Worm (Caenorhabditis elegans): ENCODE measurements around the gene R10E9.4.

The R10E9.4 gene

ce11 chrIII:3955674-3956073 is 16.9 kb downstream of the R10E9.4 start:
- TF ChIP-seq elt-1 (tag; optimal IDR thresholded peaks at IDR 0.05) (no peak), nhr-23 (tag; optimal IDR thresholded peaks at IDR 0.05) (no peak), C34F6.9 (tag; optimal IDR thresholded peaks at IDR 0.05) (peak; percentile 49), ZK546.5 (tag; optimal IDR thresholded peaks at IDR 0.05) (no peak), unc-62 (GFP tag; optimal IDR thresholded peaks at IDR 0.05) (no peak), crh-2 (tag; optimal IDR thresholded peaks at IDR 0.05) (peak; percentile 25), unc-39 (tag; optimal IDR thresholded peaks at IDR 0.05) (no peak), ztf-11 (tag; optimal IDR thresholded peaks at IDR 0.05) (no peak), peb-1 (tag; optimal IDR thresholded peaks at IDR 0.05) (no peak), F13H6.1 (tag; optimal IDR thresholded peaks at IDR 0.05) (peak; percentile 17), mab-5 (tag; optimal IDR thresholded peaks at IDR 0.05) (peak; percentile 9), lin-39 (tag; optimal IDR thresholded peaks at IDR 0.05) (no peak), ama-1 (optimal IDR thresholded peaks at IDR 0.05) (no peak), ceh-16 (tag; optimal IDR thresholded peaks at IDR 0.05) (no peak), R02D3.7 (tag; optimal IDR thresholded peaks at IDR 0.05) (no peak), nhr-6 (tag; optimal IDR thresholded peaks at IDR 0.05) (peak; percentile 21), Y55F3AM.14 (GFP tag; optimal IDR thresholded peaks at IDR 0.05) (no peak), lin-13 (GFP tag; optimal IDR thresholded peaks at IDR 0.05) (no peak), unc-55 (GFP tag; optimal IDR thresholded peaks at IDR 0.05) (peak; percentile 35), sma-3 (GFP tag; optimal IDR thresholded peaks at IDR 0.05) (no peak), aly-2 (tag; optimal IDR thresholded peaks at IDR 0.05) (no peak), sem-4 (tag; optimal IDR thresholded peaks at IDR 0.05) (no peak), sma-9 (GFP tag; optimal IDR thresholded peaks at IDR 0.05) (peak; percentile 75), sma-9 (tag; optimal IDR thresholded peaks at IDR 0.05) (no peak), nhr-10 (tag; optimal IDR thresholded peaks at IDR 0.05) (no peak), zag-1 (tag; optimal IDR thresholded peaks at IDR 0.05) (no peak), ztf-1 (GFP tag; conservative IDR thresholded peaks at IDR 0.05) (no peak), nhr-77 (tag; optimal IDR thresholded peaks at IDR 0.05) (no peak), nhr-11 (tag; optimal IDR thresholded peaks at IDR 0.05) (no peak), lin-11 (tag; optimal IDR thresholded peaks at IDR 0.05) (no peak), gmeb-1 (tag; optimal IDR thresholded peaks at IDR 0.05) (no peak), snpc-4 (tag; optimal IDR thresholded peaks at IDR 0.05) (no peak), fos-1 (tag; optimal IDR thresholded peaks at IDR 0.05) (peak; percentile 16), mdl-1 (tag; optimal IDR thresholded peaks at IDR 0.05) (peak; percentile 48 to 56), elt-3 (tag; optimal IDR thresholded peaks at IDR 0.05) (no peak), dmd-4 (tag; optimal IDR thresholded peaks at IDR 0.05) (no peak), nhr-25 (tag; optimal IDR thresholded peaks at IDR 0.05) (peak; percentile 15), nhr-12 (tag; optimal IDR thresholded peaks at IDR 0.05) (no peak), nhr-21 (tag; optimal IDR thresholded peaks at IDR 0.05) (peak; percentile 42), skn-1 (tag; optimal IDR thresholded peaks at IDR 0.05) (no peak), mbf-1 (tag; optimal IDR thresholded peaks at IDR 0.05) (no peak), ceh-82 (tag; optimal IDR thresholded peaks at IDR 0.05) (no peak), nhr-237 (tag; optimal IDR thresholded peaks at IDR 0.05) (no peak), ztf-4 (tag; optimal IDR thresholded peaks at IDR 0.05) (peak; percentile 15), alr-1 (tag; optimal IDR thresholded peaks at IDR 0.05) (no peak), blmp-1 (tag; optimal IDR thresholded peaks at IDR 0.05; ENCODE audit: insufficient read depth) (peak; percentile 36), nhr-129 (tag; optimal IDR thresholded peaks at IDR 0.05) (peak; percentile 61), egl-27 (tag; optimal IDR thresholded peaks at IDR 0.05) (no peak), lsy-2 (tag; optimal IDR thresholded peaks at IDR 0.05) (peak in 1 of 2 experiments; percentile 64)

Data from whole organism, L2 larva.